Fruit fly (Drosophila melanogaster): ENCODE data around the gene CG2278.

dm6 chrX:8152077-8152476 lies 18.0 kb downstream of the CG2278 start, which contains the start of gene Gbeta5:
- TF ChIP-seq psq (optimal IDR thresholded peaks at IDR 0.05) (no peak), h (optimal IDR thresholded peaks at IDR 0.05) (no peak), ttk (optimal IDR thresholded peaks at IDR 0.05) (no peak)
